Worm (Caenorhabditis elegans) whole organism, L3 larva: ENCODE measurements around the gene let-2.

ENCODE experiments used
- ceh-82 ChIP-seq: fragments of 150-350 bp; optimal IDR thresholded peaks from 2 replicates; lab custom pipeline; 2014; ENCODE audit warnings: missing biosample characterization, missing genetic modification characterization
- egl-27 ChIP-seq: sonication (generic microtip); optimal IDR thresholded peaks from 4 replicates; lab custom pipeline; 2017; ENCODE audit warnings: missing biosample characterization, missing genetic modification reagents, missing genetic modification characterization
- elt-1 ChIP-seq: fragments of 150-350 bp; optimal IDR thresholded peaks from 2 replicates; lab custom pipeline; 2014; ENCODE audit warnings: missing biosample characterization, missing genetic modification characterization
- mml-1 ChIP-seq: fragments of 150-350 bp; sonication (generic microtip); optimal IDR thresholded peaks from 3 replicates; lab custom pipeline; 2014; ENCODE audit warnings: missing biosample characterization, missing genetic modification characterization
- nhr-12 ChIP-seq: fragments of 150-350 bp; optimal IDR thresholded peaks from 2 replicates; lab custom pipeline; 2014; ENCODE audit warnings: missing biosample characterization, missing genetic modification characterization
- nhr-23 ChIP-seq: fragments of 150-350 bp; optimal IDR thresholded peaks from 2 replicates; lab custom pipeline; 2014; ENCODE audit warnings: missing biosample characterization, missing genetic modification reagents, missing genetic modification characterization
- nhr-237 ChIP-seq: fragments of 150-350 bp; optimal IDR thresholded peaks from 2 replicates; lab custom pipeline; 2014; ENCODE audit warnings: missing biosample characterization, missing genetic modification characterization
- nhr-25 ChIP-seq: sonication (generic microtip); optimal IDR thresholded peaks from 2 replicates; lab custom pipeline; 2017; ENCODE audit warnings: missing biosample characterization, missing genetic modification characterization
- nhr-28 ChIP-seq: fragments of 150-350 bp; optimal IDR thresholded peaks from 2 replicates; lab custom pipeline; 2014; ENCODE audit warnings: missing biosample characterization, missing genetic modification characterization
- nhr-76 ChIP-seq: fragments of 150-350 bp; sonication (generic microtip); optimal IDR thresholded peaks from 5 replicates; lab custom pipeline; 2014; ENCODE audit warnings: missing biosample characterization, missing genetic modification characterization
- snpc-4 ChIP-seq: fragments of 150-350 bp; optimal IDR thresholded peaks from 2 replicates; lab custom pipeline; 2014; ENCODE audit warnings: missing biosample characterization, missing genetic modification characterization

DNA sequence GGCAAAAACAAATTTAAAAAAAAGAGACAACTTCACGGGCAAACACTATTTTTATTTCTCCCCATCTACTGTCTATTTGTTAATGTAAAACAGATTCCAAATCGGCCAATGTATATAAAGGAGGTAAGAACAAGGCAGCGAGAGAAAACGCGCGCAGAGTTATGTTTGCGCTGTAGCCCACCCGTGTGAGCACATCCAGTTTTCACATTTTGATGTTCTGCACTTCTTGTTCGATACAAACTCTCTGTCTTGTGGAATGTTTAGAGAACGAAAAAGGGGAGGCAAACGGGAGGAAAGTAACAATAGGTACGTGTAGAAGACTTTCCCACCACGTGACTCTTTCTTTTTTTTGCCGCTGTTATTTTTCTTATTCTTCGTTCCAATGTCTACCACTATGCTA, 36.6 kb downstream of the let-2 start:
- no peak for TF ChIP-seq nhr-237
- no peak for TF ChIP-seq elt-1 (tag; lab: Kevin White, UChicago)
- TF ChIP-seq nhr-28, result no peak
- no peak for TF ChIP-seq ceh-82
- TF ChIP-seq snpc-4, result no peak
- no peak for TF ChIP-seq nhr-12 (tag; lab: Kevin White, UChicago)
- no peak for TF ChIP-seq nhr-23 (tag; lab: Kevin White, UChicago)
- no peak for TF ChIP-seq egl-27
- TF ChIP-seq mml-1 (tag; lab: Kevin White, UChicago), result no peak
- TF ChIP-seq nhr-76 (tag; lab: Kevin White, UChicago), result no peak
- no peak for TF ChIP-seq nhr-25 (tag; lab: Kevin White, UChicago)
